Worm (Caenorhabditis elegans): ENCODE measurements around the gene sdha-1.
"Not testable (repeated sequence)": the region's sequence is repeated elsewhere in the genome, so short reads cannot be mapped to it uniquely, and the experiment has no call there.

sdha-1 gene

ce11 chrX:8551687-8552327 lies 6.0 kb upstream of the sdha-1 start, which contains the start of gene dhhc-14 (continued):
- TF ChIP-seq C08G9.2 (tag; optimal IDR thresholded peaks at IDR 0.05) (peak; percentile 1), fkh-10 (GFP tag; optimal IDR thresholded peaks at IDR 0.05) (no peak), eyg-1 (tag; optimal IDR thresholded peaks at IDR 0.05) (no peak), pha-4 (tag; optimal IDR thresholded peaks at IDR 0.05) (no peak), gmeb-2 (tag; optimal IDR thresholded peaks at IDR 0.05) (no peak), pqm-1 (tag; optimal IDR thresholded peaks at IDR 0.05) (no peak), lim-6 (tag; optimal IDR thresholded peaks at IDR 0.05) (no peak), sox-4 (tag; optimal IDR thresholded peaks at IDR 0.05) (no peak), ceh-31 (tag; optimal IDR thresholded peaks at IDR 0.05) (peak; percentile 77), ceh-6 (GFP tag; optimal IDR thresholded peaks at IDR 0.05) (no peak), unc-3 (GFP tag; conservative IDR thresholded peaks at IDR 0.05) (no peak), unc-3 (tag; optimal IDR thresholded peaks at IDR 0.05) (no peak), ceh-9 (tag; optimal IDR thresholded peaks at IDR 0.05) (no peak), elt-2 (tag; optimal IDR thresholded peaks at IDR 0.05) (peak; percentile 47), pag-3 (tag; optimal IDR thresholded peaks at IDR 0.05; ENCODE audit: borderline replicate concordance) (no peak), ref-2 (tag; optimal IDR thresholded peaks at IDR 0.05) (peak; percentile 61), ztf-16 (tag; optimal IDR thresholded peaks at IDR 0.05) (no peak)

ce11 chrX:8550099-8550498 lies 4.3 kb upstream of the sdha-1 start:
- TF ChIP-seq dmd-4 (tag; optimal IDR thresholded peaks at IDR 0.05; ENCODE audit: borderline replicate concordance) (no peak), ceh-31 (tag; optimal IDR thresholded peaks at IDR 0.05) (peak; percentile 14), pqm-1 (tag; optimal IDR thresholded peaks at IDR 0.05) (no peak), ceh-18 (tag; optimal IDR thresholded peaks at IDR 0.05) (peak; percentile 43), ets-4 (tag; optimal IDR thresholded peaks at IDR 0.05) (no peak), gmeb-2 (tag; optimal IDR thresholded peaks at IDR 0.05) (no peak)

- TF ChIP-seq ceh-31 (tag; optimal IDR thresholded peaks at IDR 0.05) (no peak), elt-2 (tag; optimal IDR thresholded peaks at IDR 0.05) (peak; percentile 31), elt-4 (tag; optimal IDR thresholded peaks at IDR 0.05) (no peak)
These were observed 3.2 kb upstream of the sdha-1 start, which contains the start of gene D2021.4 for ce11 chrX:8549026-8549425. Gene D2021.4, minus strand, starts transcription at chrX:8549073.

- not testable (repeated sequence) for TF ChIP-seq ceh-45 (GFP tag; IDR thresholded peaks at IDR 0.05); nhr-232 (tag; optimal IDR thresholded peaks at IDR 0.05); unc-55 (GFP tag; optimal IDR thresholded peaks at IDR 0.05)
These were observed 4.3 kb downstream of the sdha-1 start, which contains the start of gene nspc-7 for ce11 chrX:8541562-8541961. Gene nspc-7, plus strand, starts transcription at chrX:8541862.

ce11 chrX:8538262-8538776 lies 7.5 kb downstream of the sdha-1 start, which contains the start of the genes nspc-4 and nspc-5:
Gene nspc-4, minus strand, starts transcription at chrX:8538362.
Gene nspc-5, plus strand, starts transcription at chrX:8538726.
- TF ChIP-seq che-1, pqm-1, ceh-48 (tag; optimal IDR thresholded peaks at IDR 0.05): not testable (repeated sequence)

- TF ChIP-seq F13H6.1 (tag; optimal IDR thresholded peaks at IDR 0.05) = no peak
- TF ChIP-seq gmeb-2 (tag; optimal IDR thresholded peaks at IDR 0.05) = no peak
- no peak for TF ChIP-seq T23F11.4 (GFP tag; optimal IDR thresholded peaks at IDR 0.05)
- TF ChIP-seq odd-2 (tag; optimal IDR thresholded peaks at IDR 0.05) = no peak
- no peak for TF ChIP-seq che-1 (tag; optimal IDR thresholded peaks at IDR 0.05)
- TF ChIP-seq ceh-6 (GFP tag; optimal IDR thresholded peaks at IDR 0.05) = no peak
- no peak for TF ChIP-seq pax-1 (tag; optimal IDR thresholded peaks at IDR 0.05)
- TF ChIP-seq unc-42 (tag; optimal IDR thresholded peaks at IDR 0.05) = no peak
- TF ChIP-seq sox-2 (GFP tag; IDR thresholded peaks at IDR 0.05) = no peak
- no peak for TF ChIP-seq ceh-2 (tag; optimal IDR thresholded peaks at IDR 0.05)
- TF ChIP-seq pros-1 (tag; optimal IDR thresholded peaks at IDR 0.05) = no peak
- no peak for TF ChIP-seq hlh-15 (tag; optimal IDR thresholded peaks at IDR 0.05)
- TF ChIP-seq ceh-34 (tag; optimal IDR thresholded peaks at IDR 0.05) = no peak
- TF ChIP-seq ahr-1 (tag; optimal IDR thresholded peaks at IDR 0.05) = no peak
- TF ChIP-seq sox-4 (tag; optimal IDR thresholded peaks at IDR 0.05) = no peak
- no peak for TF ChIP-seq hlh-30 (tag; optimal IDR thresholded peaks at IDR 0.05; ENCODE audit: insufficient read depth)
These were observed 9.0 kb downstream of the sdha-1 start, which contains the start of gene nspc-3 for ce11 chrX:8536791-8537190. Gene nspc-3, plus strand, starts transcription at chrX:8537091.
